Worm (Caenorhabditis elegans) whole organism, early embryonic: ENCODE measurements around the gene mcp-1.

Experiments
- B0310.2 ChIP-seq: sonication (generic microtip); optimal IDR thresholded peaks from 2 replicates; lab custom pipeline; 2016; ENCODE audit warnings: mild to moderate bottlenecking, missing genetic modification characterization, missing compliant biosample characterization
- F13C5.2 ChIP-seq: sonication (generic microtip); optimal IDR thresholded peaks from 2 replicates; lab custom pipeline; 2017; ENCODE audit warnings: mild to moderate bottlenecking, missing genetic modification characterization, inconsistent platforms, missing compliant biosample characterization
- aly-1 ChIP-seq: sonication (generic microtip); optimal IDR thresholded peaks from 2 replicates; lab custom pipeline; 2016; ENCODE audit warnings: missing genetic modification characterization, missing compliant biosample characterization
- ama-1 ChIP-seq: fragments of 150-350 bp; optimal IDR thresholded peaks from 2 replicates; lab custom pipeline; 2014
- ceh-13 ChIP-seq: fragments of 200-800 bp; sonication (Bioruptor generic); optimal IDR thresholded peaks from 2 replicates; lab custom pipeline; 2018; ENCODE audit warnings: mild to moderate bottlenecking, missing genetic modification characterization, missing compliant biosample characterization
- ceh-36 ChIP-seq: sonication (generic microtip); optimal IDR thresholded peaks from 2 replicates; lab custom pipeline; 2016; ENCODE audit warnings: missing genetic modification characterization, inconsistent platforms, missing compliant biosample characterization
- ets-7 ChIP-seq: sonication (generic microtip); optimal IDR thresholded peaks from 2 replicates; lab custom pipeline; 2016; ENCODE audit warnings: missing genotype, missing genetic modification characterization, missing compliant biosample characterization
- flt-1 ChIP-seq: fragments of 200-800 bp; sonication (Bioruptor generic); IDR thresholded peaks from 2 replicates; pipeline ENCODE4 v1.3.6; 2022; ENCODE audit warnings: missing genetic modification characterization, missing compliant biosample characterization
- hmbx-1 ChIP-seq: sonication (generic microtip); optimal IDR thresholded peaks from 2 replicates; lab custom pipeline; 2016; ENCODE audit warnings: mild to moderate bottlenecking, missing genetic modification characterization, missing compliant biosample characterization
- hmg-4 ChIP-seq: fragments of 200-800 bp; sonication (Bioruptor generic); optimal IDR thresholded peaks from 2 replicates; lab custom pipeline; 2018; ENCODE audit warnings: mild to moderate bottlenecking, missing genetic modification characterization, missing compliant biosample characterization
- hnd-1 ChIP-seq: sonication (generic microtip); optimal IDR thresholded peaks from 2 replicates; lab custom pipeline; 2016; ENCODE audit warnings: missing genetic modification characterization, missing compliant biosample characterization
- pes-1 ChIP-seq: fragments of 200-800 bp; sonication (Bioruptor generic); IDR thresholded peaks from 2 replicates; pipeline ENCODE4 v1.3.6; 2022; ENCODE audit warnings: missing genetic modification reagents, missing genetic modification characterization, missing compliant biosample characterization
- scrt-1 ChIP-seq: fragments of 200-800 bp; sonication (Bioruptor generic); IDR thresholded peaks from 2 replicates; pipeline ENCODE4 v1.3.6; 2022; ENCODE audit warnings: missing genetic modification characterization, missing compliant biosample characterization
- sea-1 ChIP-seq: fragments of 200-800 bp; sonication (Bioruptor generic); conservative IDR thresholded peaks from 2 replicates; pipeline ENCODE4 v1.3.6; 2022; ENCODE audit warnings: missing genetic modification characterization, missing compliant biosample characterization
- tbx-11 ChIP-seq: fragments of 200-800 bp; sonication (Bioruptor generic); IDR thresholded peaks from 2 replicates; pipeline ENCODE4 v1.3.6; 2022; ENCODE audit warnings: missing genetic modification characterization, missing compliant biosample characterization
- tbx-37 ChIP-seq: fragments of 200-800 bp; sonication (Bioruptor generic); conservative IDR thresholded peaks from 2 replicates; pipeline ENCODE4 v1.3.6; 2022; ENCODE audit warnings: missing genetic modification reagents, missing genetic modification characterization, missing compliant biosample characterization
- tra-4 ChIP-seq: sonication (generic microtip); optimal IDR thresholded peaks from 2 replicates; lab custom pipeline; 2017; ENCODE audit warnings: missing genetic modification characterization, missing compliant biosample characterization

The mcp-1 gene

DNA sequence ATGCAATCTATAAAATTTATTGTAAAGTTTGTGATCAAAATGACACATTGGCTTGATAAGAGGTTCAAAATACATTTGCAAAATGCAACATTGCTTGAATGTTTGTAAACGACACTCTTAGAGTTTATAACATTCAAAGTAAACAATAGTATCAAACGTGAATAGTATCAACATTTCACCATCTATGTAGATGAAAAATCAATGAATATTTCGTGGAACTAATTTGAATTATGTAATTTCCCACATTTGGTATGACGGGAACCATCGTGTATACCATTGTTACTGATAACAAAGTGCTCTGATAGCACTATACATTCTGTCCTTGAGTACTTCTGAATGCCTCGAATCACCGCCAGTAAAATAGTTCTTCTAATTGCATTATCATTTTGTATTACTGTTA, 31.0 kb upstream of the mcp-1 start, which contains the start of gene galt-1:
TSS of gene galt-1 (plus strand) at position 318 of the 400 bp plus-strand sequence.
- TF ChIP-seq scrt-1 (GFP tag; lab: Robert Waterston, UW) (no peak), aly-1 (no peak), pes-1 (GFP tag; lab: Robert Waterston, UW) (no peak), ceh-36 (tag; lab: Kevin White, UChicago) (no peak), ets-7 (tag; lab: Kevin White, UChicago) (no peak), tbx-37 (no peak), tbx-11 (no peak), hnd-1 (tag; lab: Kevin White, UChicago) (no peak), tra-4 (no peak), hmbx-1 (tag; lab: Kevin White, UChicago) (no peak), sea-1 (GFP tag; lab: Robert Waterston, UW) (no peak), hmg-4 (GFP tag; lab: Kevin White, UChicago) (no peak), ama-1 (lab: Kevin White, UChicago) (no peak), ceh-13 (GFP tag; lab: Kevin White, UChicago) (no peak), flt-1 (GFP tag; lab: Robert Waterston, UW) (no peak), F13C5.2 (tag; lab: Kevin White, UChicago) (no peak), B0310.2 (tag; lab: Kevin White, UChicago) (no peak)

DNA sequence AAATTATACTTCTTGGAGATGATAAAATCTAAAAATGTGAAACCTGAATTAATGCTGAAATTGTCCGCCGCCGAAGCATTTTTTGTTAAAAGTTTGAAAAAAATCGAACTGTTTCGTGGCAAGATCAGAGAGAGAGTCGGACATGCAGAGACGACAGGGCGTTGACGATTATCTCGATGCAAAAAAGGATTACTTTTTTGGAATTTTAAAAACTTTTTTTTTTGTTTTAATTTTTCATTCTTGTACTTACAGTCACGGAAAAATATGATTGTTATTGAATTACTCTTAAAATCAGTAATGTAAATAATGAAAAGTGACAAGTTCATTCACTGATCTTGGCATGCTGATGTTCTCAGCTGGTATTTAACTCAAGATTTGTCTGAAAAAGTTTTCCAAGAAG, 24.9 kb upstream of the mcp-1 start, which contains the start of the genes M03F8.5 and M03F8.7:
TSS of gene M03F8.5 (minus strand) at position 101 of the 400 bp plus-strand sequence.
TSS of gene M03F8.7 (plus strand) at position 249 of the 400 bp plus-strand sequence.
- TF ChIP-seq scrt-1 (GFP tag; lab: Robert Waterston, UW) (no peak), ama-1 (lab: Kevin White, UChicago) (no peak), B0310.2 (tag; lab: Kevin White, UChicago) (no peak), pes-1 (GFP tag; lab: Robert Waterston, UW) (no peak), tbx-37 (no peak), hmbx-1 (tag; lab: Kevin White, UChicago) (no peak), hmg-4 (GFP tag; lab: Kevin White, UChicago) (no peak), tra-4 (no peak), flt-1 (GFP tag; lab: Robert Waterston, UW) (no peak), F13C5.2 (tag; lab: Kevin White, UChicago) (no peak)

DNA sequence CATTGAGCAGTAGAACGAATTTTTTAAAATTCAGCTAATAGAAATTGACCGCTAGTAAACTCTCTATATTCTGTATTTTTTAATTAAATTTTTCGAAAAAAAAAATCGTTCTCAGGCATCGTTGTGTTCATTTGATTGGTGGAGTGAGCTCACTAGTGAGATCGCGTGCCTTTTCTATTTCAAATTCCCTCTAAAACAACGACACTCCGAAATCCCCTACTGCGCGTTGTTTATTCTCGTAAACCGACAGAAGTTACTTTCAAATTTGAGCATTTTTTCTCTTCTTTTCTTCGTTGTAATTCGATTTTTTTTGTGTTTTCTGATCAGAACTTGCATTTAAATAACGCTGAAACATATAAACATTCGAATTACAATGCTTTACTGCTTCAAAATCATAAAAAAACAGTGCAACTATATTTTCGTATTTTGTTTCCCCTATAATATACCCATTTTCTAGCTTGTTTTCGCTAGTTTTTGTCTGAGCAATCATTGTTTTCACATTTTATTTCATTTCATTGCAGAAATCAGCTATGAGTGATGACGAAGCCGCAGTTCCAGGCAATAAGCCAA, 22.0 kb upstream of the mcp-1 start, which contains the start of gene syf-3:
TSS of gene syf-3 (plus strand) at position 520 of the 570 bp plus-strand sequence.
- no peak for TF ChIP-seq ets-7 (tag; lab: Kevin White, UChicago)
- no peak for TF ChIP-seq ceh-13 (GFP tag; lab: Kevin White, UChicago)
- TF ChIP-seq F13C5.2 (tag; lab: Kevin White, UChicago), result no peak
- no peak for TF ChIP-seq sea-1 (GFP tag; lab: Robert Waterston, UW)
- no peak for TF ChIP-seq ceh-36 (tag; lab: Kevin White, UChicago)
- TF ChIP-seq tbx-37, result no peak
- no peak for TF ChIP-seq pes-1 (GFP tag; lab: Robert Waterston, UW)
- no peak for TF ChIP-seq flt-1 (GFP tag; lab: Robert Waterston, UW)
- TF ChIP-seq hmg-4 (GFP tag; lab: Kevin White, UChicago), result no peak
- TF ChIP-seq ama-1 (lab: Kevin White, UChicago), result no peak
- no peak for TF ChIP-seq hmbx-1 (tag; lab: Kevin White, UChicago)
- TF ChIP-seq tra-4, result no peak
- no peak for TF ChIP-seq aly-1
- no peak for TF ChIP-seq B0310.2 (tag; lab: Kevin White, UChicago)
- no peak for TF ChIP-seq hnd-1 (tag; lab: Kevin White, UChicago)
- TF ChIP-seq tbx-11, result no peak
- TF ChIP-seq scrt-1 (GFP tag; lab: Robert Waterston, UW), result no peak

DNA sequence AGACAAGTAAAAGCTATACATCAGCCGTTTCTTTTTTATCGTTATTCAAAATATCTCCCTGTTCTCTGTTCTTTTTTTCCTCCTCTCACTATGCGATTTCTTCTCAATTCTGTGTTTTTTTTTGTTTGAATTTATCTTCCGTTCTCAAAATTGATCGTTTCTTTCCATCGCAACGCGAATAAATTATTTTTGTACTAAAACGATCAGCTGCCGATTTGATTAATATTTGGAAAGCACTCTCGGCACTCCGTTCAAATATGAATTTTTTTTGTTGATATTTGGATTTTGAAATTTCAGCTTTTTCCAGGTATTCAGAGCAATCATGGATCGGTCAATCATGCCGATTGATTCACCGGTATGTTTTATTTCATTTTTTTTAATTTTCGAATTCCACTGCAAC, 18.4 kb upstream of the mcp-1 start, which contains the start of gene pst-1:
TSS of gene pst-1 (plus strand) at position 301 of the 400 bp plus-strand sequence.
- no peak for TF ChIP-seq pes-1 (GFP tag; lab: Robert Waterston, UW)
- TF ChIP-seq sea-1 (GFP tag; lab: Robert Waterston, UW), result no peak
- no peak for TF ChIP-seq ets-7 (tag; lab: Kevin White, UChicago)
- TF ChIP-seq ceh-13 (GFP tag; lab: Kevin White, UChicago), result no peak
- TF ChIP-seq ceh-36 (tag; lab: Kevin White, UChicago), result no peak
- no peak for TF ChIP-seq tbx-11
- no peak for TF ChIP-seq tra-4
- TF ChIP-seq hmbx-1 (tag; lab: Kevin White, UChicago), result no peak
- TF ChIP-seq hmg-4 (GFP tag; lab: Kevin White, UChicago), result no peak
- no peak for TF ChIP-seq F13C5.2 (tag; lab: Kevin White, UChicago)
- TF ChIP-seq flt-1 (GFP tag; lab: Robert Waterston, UW), result no peak
- TF ChIP-seq B0310.2 (tag; lab: Kevin White, UChicago), result no peak
- no peak for TF ChIP-seq tbx-37
- TF ChIP-seq hnd-1 (tag; lab: Kevin White, UChicago), result no peak

DNA sequence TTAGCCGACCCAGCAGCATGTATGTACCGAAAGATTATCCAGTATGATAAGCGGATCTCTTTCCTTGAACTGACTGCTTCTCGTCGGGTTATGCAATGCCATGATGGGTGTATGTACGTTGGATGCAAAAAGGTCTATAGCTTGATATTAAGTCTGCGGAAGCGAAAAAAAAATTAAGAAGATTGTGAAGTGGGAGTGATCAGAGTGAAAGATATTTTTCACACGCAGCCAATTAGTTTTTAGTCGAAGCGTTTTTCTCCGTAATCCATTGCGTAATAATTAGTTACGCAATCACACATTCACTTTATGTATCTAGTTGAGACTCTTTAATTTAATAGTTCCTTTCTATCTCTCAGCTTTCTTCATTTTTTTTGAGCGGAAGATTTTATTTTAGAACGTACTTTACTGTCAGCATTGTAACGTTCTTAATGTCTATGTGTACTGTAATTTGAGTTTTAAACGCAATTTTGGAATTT, 11.9 kb upstream of the mcp-1 start:
- no peak for TF ChIP-seq tbx-11
- no peak for TF ChIP-seq tra-4
- TF ChIP-seq ama-1 (lab: Kevin White, UChicago), result no peak
- no peak for TF ChIP-seq aly-1
- TF ChIP-seq hnd-1 (tag; lab: Kevin White, UChicago), result no peak
- no peak for TF ChIP-seq flt-1 (GFP tag; lab: Robert Waterston, UW)
- TF ChIP-seq B0310.2 (tag; lab: Kevin White, UChicago), result no peak
- TF ChIP-seq ceh-13 (GFP tag; lab: Kevin White, UChicago), result no peak
- no peak for TF ChIP-seq sea-1 (GFP tag; lab: Robert Waterston, UW)
- TF ChIP-seq hmbx-1 (tag; lab: Kevin White, UChicago), result no peak
- no peak for TF ChIP-seq ets-7 (tag; lab: Kevin White, UChicago)
- TF ChIP-seq ceh-36 (tag; lab: Kevin White, UChicago), result no peak
- no peak for TF ChIP-seq F13C5.2 (tag; lab: Kevin White, UChicago)
- no peak for TF ChIP-seq tbx-37
- TF ChIP-seq scrt-1 (GFP tag; lab: Robert Waterston, UW), result no peak
- TF ChIP-seq pes-1 (GFP tag; lab: Robert Waterston, UW), result no peak
- TF ChIP-seq hmg-4 (GFP tag; lab: Kevin White, UChicago), result no peak

DNA sequence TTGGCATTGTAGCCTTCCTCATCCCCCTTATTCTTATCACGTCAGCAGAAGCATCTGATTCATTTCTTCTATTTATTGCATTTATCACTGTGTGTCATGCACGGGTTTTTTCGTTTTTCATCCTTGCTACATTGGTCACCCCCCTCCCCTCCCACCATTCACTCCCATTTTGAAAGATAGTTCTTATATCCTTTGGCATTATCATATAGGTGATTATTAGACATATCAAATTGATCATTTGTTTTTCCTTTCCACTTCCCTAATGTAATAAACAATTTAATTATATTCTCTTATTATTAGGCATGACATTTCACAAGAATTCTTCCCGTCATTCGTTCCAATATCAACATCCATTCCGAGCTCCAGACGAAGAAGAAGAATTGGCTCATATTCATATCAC, 10.5 kb upstream of the mcp-1 start, which contains the start of gene M03F8.1:
TSS of gene M03F8.1 (plus strand) at position 301 of the 400 bp plus-strand sequence.
- TF ChIP-seq hmg-4 (GFP tag; lab: Kevin White, UChicago), result no peak
- no peak for TF ChIP-seq ets-7 (tag; lab: Kevin White, UChicago)
- no peak for TF ChIP-seq ceh-13 (GFP tag; lab: Kevin White, UChicago)
- TF ChIP-seq flt-1 (GFP tag; lab: Robert Waterston, UW), result no peak
- no peak for TF ChIP-seq pes-1 (GFP tag; lab: Robert Waterston, UW)
- no peak for TF ChIP-seq F13C5.2 (tag; lab: Kevin White, UChicago)
- no peak for TF ChIP-seq tra-4
- no peak for TF ChIP-seq aly-1
- TF ChIP-seq hnd-1 (tag; lab: Kevin White, UChicago), result no peak
- TF ChIP-seq B0310.2 (tag; lab: Kevin White, UChicago), result no peak
- no peak for TF ChIP-seq hmbx-1 (tag; lab: Kevin White, UChicago)
